Fruit fly (Drosophila melanogaster) whole organism, embryonic: Measurements from ENCODE around the gene AANATL7.

Source experiments
- Atf3 ChIP-seq: fragments of 200-800 bp; sonication (Bioruptor generic); optimal IDR thresholded peaks from 3 replicates; lab custom pipeline; 2016; ENCODE audit warnings: missing biosample characterization, missing genetic modification characterization
- BEAF-32 ChIP-seq: fragments of 200-800 bp; sonication (Bioruptor generic); optimal IDR thresholded peaks from 3 replicates; lab custom pipeline; 2017; ENCODE audit warnings: missing biosample characterization, missing genetic modification characterization, mild to moderate bottlenecking, moderate library complexity, missing genetic modification reagents
- Bgb ChIP-seq: fragments of 200-800 bp; sonication (Bioruptor generic); IDR thresholded peaks from 2 replicates; pipeline ENCODE4 v1.3.6; 2022; ENCODE audit warnings: missing biosample characterization, missing genetic modification characterization; ENCODE audit not compliant: partially characterized antibody
- CG11247 ChIP-seq: fragments of 200-800 bp; sonication (Bioruptor generic); IDR thresholded peaks from 2 replicates; pipeline ENCODE4 v1.3.6; 2022; ENCODE audit warnings: missing biosample characterization, missing genetic modification characterization
- CG12236 ChIP-seq: fragments of 200-800 bp; sonication (Bioruptor generic); optimal IDR thresholded peaks from 2 replicates; lab custom pipeline; 2016; ENCODE audit warnings: missing biosample characterization, missing genetic modification characterization
- CG13624 ChIP-seq: fragments of 200-800 bp; sonication (Bioruptor generic); optimal IDR thresholded peaks from 2 replicates; lab custom pipeline; 2016; ENCODE audit warnings: missing biosample characterization, missing genetic modification characterization
- CG18011 ChIP-seq: fragments of 200-800 bp; sonication (Bioruptor generic); optimal IDR thresholded peaks from 2 replicates; lab custom pipeline; 2017; ENCODE audit warnings: missing biosample characterization, missing genetic modification characterization, mild to moderate bottlenecking, moderate library complexity, missing genotype
- CG18262 ChIP-seq: fragments of 200-800 bp; optimal IDR thresholded peaks from 3 replicates; lab custom pipeline; 2019; ENCODE audit warnings: missing biosample characterization, mild to moderate bottlenecking, missing genetic modification characterization, moderate library complexity
- CG2678 ChIP-seq: fragments of 200-800 bp; sonication (Bioruptor generic); optimal IDR thresholded peaks from 3 replicates; lab custom pipeline; 2019; ENCODE audit warnings: missing biosample characterization, mild to moderate bottlenecking, missing genetic modification characterization, moderate library complexity
- CG4282 ChIP-seq: fragments of 200-800 bp; sonication (Bioruptor generic); optimal IDR thresholded peaks from 2 replicates; lab custom pipeline; 2016; ENCODE audit warnings: missing biosample characterization, missing genetic modification characterization
- CG4360 ChIP-seq: fragments of 200-800 bp; sonication (Bioruptor generic); IDR thresholded peaks from 2 replicates; pipeline ENCODE4 v1.3.6; 2022; ENCODE audit warnings: missing biosample characterization, missing genetic modification characterization
- CG4404 ChIP-seq: fragments of 200-800 bp; sonication (Bioruptor generic); IDR thresholded peaks from 2 replicates; pipeline ENCODE4 v1.3.6; 2022; ENCODE audit warnings: missing biosample characterization, missing genetic modification characterization
- CG6683 ChIP-seq: fragments of 200-800 bp; sonication (Bioruptor generic); optimal IDR thresholded peaks from 2 replicates; lab custom pipeline; 2017; ENCODE audit warnings: missing biosample characterization, mild to moderate bottlenecking, missing genetic modification characterization, missing genetic modification reagents
- CG6854 ChIP-seq: fragments of 200-800 bp; sonication (Bioruptor generic); optimal IDR thresholded peaks from 3 replicates; lab custom pipeline; 2017; ENCODE audit warnings: missing biosample characterization, mild to moderate bottlenecking, missing genetic modification characterization
- CG7963 ChIP-seq: fragments of 200-800 bp; sonication (Bioruptor generic); IDR thresholded peaks from 3 replicates; pipeline ENCODE4 v1.3.6; 2022; ENCODE audit warnings: missing biosample characterization, missing genetic modification characterization; ENCODE audit not compliant: partially characterized antibody
- CG8765 ChIP-seq: fragments of 200-800 bp; sonication (Bioruptor generic); IDR thresholded peaks from 2 replicates; pipeline ENCODE4 v1.3.6; 2022; ENCODE audit warnings: missing biosample characterization, missing genetic modification characterization
- CG9797 ChIP-seq: fragments of 200-800 bp; sonication (Bioruptor generic); optimal IDR thresholded peaks from 3 replicates; lab custom pipeline; 2018; ENCODE audit warnings: missing biosample characterization, mild to moderate bottlenecking, missing genetic modification characterization
- Camta ChIP-seq: fragments of 200-800 bp; sonication (Bioruptor generic); optimal IDR thresholded peaks from 2 replicates; lab custom pipeline; 2016; ENCODE audit warnings: missing biosample characterization, missing genetic modification characterization
- Dp ChIP-seq: fragments of 200-800 bp; sonication (Bioruptor generic); optimal IDR thresholded peaks from 2 replicates; lab custom pipeline; 2018; ENCODE audit warnings: missing biosample characterization, mild to moderate bottlenecking, missing genetic modification characterization, moderate library complexity
- Ets65A ChIP-seq: fragments of 200-800 bp; sonication (Bioruptor generic); peaks from one replicate; lab custom pipeline; 2016; ENCODE audit warnings: missing biosample characterization, missing genetic modification characterization
- Ets97D ChIP-seq: fragments of 200-800 bp; sonication (Bioruptor generic); optimal IDR thresholded peaks from 3 replicates; lab custom pipeline; 2016; ENCODE audit warnings: missing biosample characterization, missing genetic modification characterization
- Hey ChIP-seq: fragments of 200-800 bp; sonication (Bioruptor generic); optimal IDR thresholded peaks from 3 replicates; lab custom pipeline; 2018; ENCODE audit warnings: missing biosample characterization, mild to moderate bottlenecking, missing genetic modification characterization
- Myb ChIP-seq: fragments of 200-800 bp; sonication (Bioruptor generic); optimal IDR thresholded peaks from 2 replicates; lab custom pipeline; 2016; ENCODE audit warnings: missing biosample characterization, missing genetic modification characterization
- NK7.1 ChIP-seq: fragments of 200-800 bp; sonication (Bioruptor generic); optimal IDR thresholded peaks from 3 replicates; lab custom pipeline; 2016; ENCODE audit warnings: missing biosample characterization, missing genetic modification characterization
- Sin3A ChIP-seq: fragments of >200 bp; optimal IDR thresholded peaks from 2 replicates; lab custom pipeline; 2018
- Sox102F ChIP-seq: fragments of 200-800 bp; sonication (Bioruptor generic); optimal IDR thresholded peaks from 2 replicates; lab custom pipeline; 2018; ENCODE audit warnings: missing biosample characterization, mild to moderate bottlenecking, missing genetic modification characterization, moderate library complexity
- Xbp1 ChIP-seq: fragments of 200-800 bp; sonication (Bioruptor generic); optimal IDR thresholded peaks from 3 replicates; lab custom pipeline; 2016; ENCODE audit warnings: missing biosample characterization, mild to moderate bottlenecking, missing genetic modification characterization
- aop ChIP-seq: fragments of 200-800 bp; sonication (Bioruptor generic); IDR thresholded peaks from 2 replicates; pipeline ENCODE4 v1.3.6; 2022; ENCODE audit warnings: missing biosample characterization, missing genetic modification characterization
- eve ChIP-seq, 2 experiments: fragments of >200 bp; optimal IDR thresholded peaks; 2 replicates each; lab custom pipeline; 2017; ENCODE audit warnings: missing biosample characterization in 2 of 2, missing genetic modification characterization in 2 of 2
- exex ChIP-seq: fragments of 200-800 bp; sonication (Bioruptor generic); optimal IDR thresholded peaks from 4 replicates; lab custom pipeline; 2018; ENCODE audit warnings: missing biosample characterization, mild to moderate bottlenecking, missing genetic modification characterization, moderate library complexity
- eyg ChIP-seq: fragments of 200-800 bp; sonication (Bioruptor generic); optimal IDR thresholded peaks from 3 replicates; lab custom pipeline; 2016; ENCODE audit warnings: missing biosample characterization, missing genetic modification characterization
- fd96Cb ChIP-seq: fragments of 200-800 bp; sonication (Bioruptor generic); optimal IDR thresholded peaks from 2 replicates; lab custom pipeline; 2018; ENCODE audit warnings: missing biosample characterization, mild to moderate bottlenecking, missing genetic modification characterization, moderate library complexity
- gcm2 ChIP-seq: fragments of 200-800 bp; sonication (Bioruptor generic); optimal IDR thresholded peaks from 2 replicates; lab custom pipeline; 2016; ENCODE audit warnings: missing biosample characterization, missing genetic modification characterization
- her ChIP-seq: fragments of 200-800 bp; sonication (Bioruptor generic); optimal IDR thresholded peaks from 2 replicates; lab custom pipeline; 2016; ENCODE audit warnings: missing biosample characterization, missing genetic modification characterization
- hkb ChIP-seq, 2 experiments: fragments of 200-800 bp in 1 of 2; fragments of >200 bp in 1 of 2; sonication (Bioruptor generic) in 1 of 2; IDR thresholded peaks in 1 of 2; optimal IDR thresholded peaks in 1 of 2; 2 replicates each; pipeline versions ENCODE4 v1.3.6 to Lab custom; 2017 to 2022; ENCODE audit warnings: missing biosample characterization in 1 of 2, missing genetic modification characterization in 1 of 2
- insv ChIP-seq, 2 experiments: fragments of 200-800 bp; sonication (Bioruptor generic); optimal IDR thresholded peaks; 3 replicates each; lab custom pipeline; 2016 to 2018; ENCODE audit warnings: missing biosample characterization in 2 of 2, missing genetic modification characterization in 2 of 2
- peb ChIP-seq: fragments of 200-800 bp; sonication (Bioruptor generic); IDR thresholded peaks from 2 replicates; pipeline ENCODE4 v1.3.6; 2022; ENCODE audit warnings: missing biosample characterization, missing genetic modification characterization
- phol ChIP-seq: fragments of 200-800 bp; sonication (Bioruptor generic); optimal IDR thresholded peaks from 3 replicates; lab custom pipeline; 2018; ENCODE audit warnings: missing biosample characterization, mild to moderate bottlenecking, missing genetic modification characterization, moderate library complexity
- pita ChIP-seq: fragments of 200-800 bp; sonication (Bioruptor generic); optimal IDR thresholded peaks from 2 replicates; lab custom pipeline; 2017; ENCODE audit warnings: missing biosample characterization, mild to moderate bottlenecking, missing genetic modification characterization
- scrt ChIP-seq: fragments of 200-800 bp; sonication (Bioruptor generic); optimal IDR thresholded peaks from 2 replicates; lab custom pipeline; 2018; ENCODE audit warnings: missing biosample characterization, mild to moderate bottlenecking, missing genetic modification characterization, moderate library complexity
- sens ChIP-seq: fragments of 200-800 bp; sonication (Bioruptor generic); peaks from one replicate; lab custom pipeline; 2016; ENCODE audit warnings: missing biosample characterization, missing genetic modification characterization
- sens-2 ChIP-seq: fragments of 200-800 bp; sonication (Bioruptor generic); IDR thresholded peaks from 2 replicates; pipeline ENCODE4 v1.3.6; 2022; ENCODE audit warnings: missing biosample characterization, missing genetic modification characterization
- slbo ChIP-seq: fragments of 200-800 bp; sonication (Bioruptor generic); IDR thresholded peaks from 2 replicates; pipeline ENCODE4 v1.3.6; 2022; ENCODE audit warnings: missing biosample characterization, missing genetic modification characterization
- so ChIP-seq: fragments of 200-800 bp; sonication (Bioruptor generic); IDR thresholded peaks from 3 replicates; pipeline ENCODE4 v1.3.6; 2022; ENCODE audit warnings: missing biosample characterization, missing genetic modification characterization
- tap ChIP-seq: fragments of 200-800 bp; optimal IDR thresholded peaks from 3 replicates; lab custom pipeline; 2019; ENCODE audit warnings: missing biosample characterization, mild to moderate bottlenecking, missing genetic modification characterization, moderate library complexity
- tio ChIP-seq: fragments of 200-800 bp; sonication (Bioruptor generic); optimal IDR thresholded peaks from 2 replicates; lab custom pipeline; 2017; ENCODE audit warnings: missing biosample characterization, missing genetic modification characterization, inconsistent platforms
- toy ChIP-seq: fragments of 200-800 bp; sonication (Bioruptor generic); IDR thresholded peaks from 2 replicates; pipeline ENCODE4 v1.3.6; 2022; ENCODE audit warnings: missing biosample characterization, missing genetic modification characterization
- trem ChIP-seq: fragments of 200-800 bp; optimal IDR thresholded peaks from 3 replicates; lab custom pipeline; 2019; ENCODE audit warnings: missing biosample characterization, mild to moderate bottlenecking, missing genetic modification characterization, moderate library complexity
- tup ChIP-seq: fragments of 200-800 bp; sonication (Bioruptor generic); optimal IDR thresholded peaks from 2 replicates; lab custom pipeline; 2016; ENCODE audit warnings: missing biosample characterization, mild to moderate bottlenecking, missing genetic modification characterization, moderate library complexity
- unc-4 ChIP-seq: fragments of 200-800 bp; sonication (Bioruptor generic); IDR thresholded peaks from 2 replicates; pipeline ENCODE4 v1.3.6; 2022; ENCODE audit warnings: missing biosample characterization, missing genetic modification characterization; ENCODE audit not compliant: partially characterized antibody
- vvl ChIP-seq: fragments of 200-800 bp; sonication (Bioruptor generic); IDR thresholded peaks from 2 replicates; pipeline ENCODE4 v1.3.6; 2022; ENCODE audit warnings: missing biosample characterization, missing genetic modification characterization
- zfh1 ChIP-seq: fragments of 200-800 bp; sonication (Bioruptor generic); IDR thresholded peaks from 3 replicates; pipeline ENCODE4 v1.3.6; 2022; ENCODE audit warnings: missing biosample characterization, missing genetic modification characterization

AANATL7 gene

dm6 chrX:2593753-2594096 is 13.0 kb downstream of the AANATL7 start (continued):
- TF ChIP-seq CG4360 (GFP tag; lab: Robert Waterston, UW) = peak; percentile 67
- peak; percentile 86 for TF ChIP-seq tap (tag; lab: Kevin White, UChicago)
- TF ChIP-seq insv (GFP tag; optimal IDR thresholded peaks at IDR 0.05; lab: Kevin White, UChicago) = no peak
- TF ChIP-seq vvl (GFP tag; lab: Robert Waterston, UW) = peak; percentile 97
- TF ChIP-seq Camta = peak; percentile 86
- peak; percentile 94 for TF ChIP-seq CG13624 (GFP tag; lab: Kevin White, UChicago)
- TF ChIP-seq gcm2 (GFP tag; lab: Kevin White, UChicago) = peak; percentile 69
- TF ChIP-seq exex (tag; lab: Kevin White, UChicago) = peak; percentile 83
- TF ChIP-seq CG6854 (GFP tag; lab: Kevin White, UChicago) = peak; percentile 90
- TF ChIP-seq sens-2 (GFP tag; lab: Robert Waterston, UW) = peak; percentile 87
- peak; percentile 87 for TF ChIP-seq scrt (GFP tag; lab: Kevin White, UChicago)
- TF ChIP-seq NK7.1 (GFP tag; lab: Kevin White, UChicago) = peak; percentile 86
- TF ChIP-seq zfh1 (GFP tag; lab: Robert Waterston, UW) = peak; percentile 95
- no peak for TF ChIP-seq CG7963 (GFP tag; lab: Robert Waterston, UW)
- TF ChIP-seq CG4404 (GFP tag; lab: Robert Waterston, UW) = peak; percentile 88
- peak; percentile 68 for TF ChIP-seq Hey (tag; lab: Kevin White, UChicago)
- TF ChIP-seq CG6683 = peak; percentile 82
- TF ChIP-seq aop (GFP tag; lab: Robert Waterston, UW) = peak; percentile 60; the same call in 1 of the 2 replicates
- TF ChIP-seq CG11247 (GFP tag; lab: Robert Waterston, UW) = peak; percentile 95
- TF ChIP-seq Atf3 (GFP tag; lab: Kevin White, UChicago) = peak; percentile 78
- peak; percentile 55 for TF ChIP-seq CG4282 (GFP tag; lab: Kevin White, UChicago)
- peak; percentile 74 for TF ChIP-seq tup
- no peak for TF ChIP-seq unc-4 (GFP tag; lab: Robert Waterston, UW)
- TF ChIP-seq CG9797 (GFP tag; lab: Kevin White, UChicago) = peak; percentile 18
- TF ChIP-seq BEAF-32 (GFP tag; lab: Kevin White, UChicago) = no peak
- peak; percentile 82 for TF ChIP-seq tio (GFP tag; lab: Kevin White, UChicago)
- TF ChIP-seq Myb (GFP tag; lab: Kevin White, UChicago) = peak; percentile 78
- no peak for TF ChIP-seq Bgb (GFP tag; lab: Robert Waterston, UW)
- peak; percentile 92 for TF ChIP-seq Xbp1 (GFP tag; lab: Kevin White, UChicago)
- TF ChIP-seq sens (GFP tag; lab: Kevin White, UChicago) = peak; percentile 97
- TF ChIP-seq slbo (GFP tag; lab: Robert Waterston, UW) = peak; percentile 98
- peak; percentile 79 for TF ChIP-seq eyg
- peak; percentile 79 for TF ChIP-seq CG12236
- peak; percentile 69 for TF ChIP-seq Ets97D (GFP tag; lab: Kevin White, UChicago)
- no peak for TF ChIP-seq Sin3A (lab: Kevin White, UChicago)
- TF ChIP-seq so (GFP tag; lab: Robert Waterston, UW) = peak; percentile 94
- TF ChIP-seq CG2678 (tag; lab: Kevin White, UChicago) = peak; percentile 94
- peak; percentile 75 for TF ChIP-seq CG18262
- peak; percentile 98 for TF ChIP-seq Ets65A (GFP tag; lab: Kevin White, UChicago)
- peak; percentile 84 for TF ChIP-seq peb (GFP tag; lab: Robert Waterston, UW)
- no peak for TF ChIP-seq eve (GFP tag; optimal IDR thresholded peaks at IDR 0.05; lab: Kevin White, UChicago)
- TF ChIP-seq Sox102F = peak; percentile 87
- peak; percentile 71 for TF ChIP-seq CG18011 (GFP tag; lab: Kevin White, UChicago)
- TF ChIP-seq her (GFP tag; lab: Kevin White, UChicago) = peak; percentile 93
- TF ChIP-seq CG8765 = peak; percentile 90
- peak; percentile 14 for TF ChIP-seq trem (tag; lab: Kevin White, UChicago)
- no peak for TF ChIP-seq Dp (GFP tag; lab: Kevin White, UChicago)
- peak; percentile 85 for TF ChIP-seq fd96Cb (tag; lab: Kevin White, UChicago)
- TF ChIP-seq hkb (optimal IDR thresholded peaks at IDR 0.05; lab: Kevin White, UChicago) = no peak
- TF ChIP-seq hkb (GFP tag; IDR thresholded peaks at IDR 0.05; lab: Robert Waterston, UW) = peak; percentile 93
- peak; percentile 80 for TF ChIP-seq phol (tag; lab: Kevin White, UChicago)
- no peak for TF ChIP-seq pita (GFP tag; lab: Kevin White, UChicago)
- TF ChIP-seq toy = peak; percentile 88
